Worm (Caenorhabditis elegans) whole organism, L3 larva: ENCODE results near the gene F49E12.7.

Experiments used
- R02D3.7 ChIP-seq: fragments of 150-350 bp; optimal IDR thresholded peaks from 2 replicates; lab custom pipeline; 2014; ENCODE audit warnings: missing biosample characterization, missing genetic modification characterization
- ZK546.5 ChIP-seq: sonication (generic microtip); optimal IDR thresholded peaks from 2 replicates; lab custom pipeline; 2017; ENCODE audit warnings: missing biosample characterization, missing genetic modification characterization
- ama-1 ChIP-seq: fragments of 150-350 bp; optimal IDR thresholded peaks from 2 replicates; lab custom pipeline; 2018
- ceh-82 ChIP-seq: fragments of 150-350 bp; optimal IDR thresholded peaks from 2 replicates; lab custom pipeline; 2014; ENCODE audit warnings: missing biosample characterization, missing genetic modification characterization
- daf-12 ChIP-seq: fragments of 150-350 bp; optimal IDR thresholded peaks from 2 replicates; lab custom pipeline; 2014; ENCODE audit warnings: missing biosample characterization, missing genetic modification reagents, missing genetic modification characterization
- egl-27 ChIP-seq: sonication (generic microtip); optimal IDR thresholded peaks from 4 replicates; lab custom pipeline; 2017; ENCODE audit warnings: missing biosample characterization, missing genetic modification reagents, missing genetic modification characterization
- elt-1 ChIP-seq: fragments of 150-350 bp; optimal IDR thresholded peaks from 2 replicates; lab custom pipeline; 2014; ENCODE audit warnings: missing biosample characterization, missing genetic modification characterization
- elt-2 ChIP-seq: sonication (generic microtip); optimal IDR thresholded peaks from 2 replicates; lab custom pipeline; 2016; ENCODE audit warnings: missing genetic modification reagents, mild to moderate bottlenecking, missing genetic modification characterization, missing compliant biosample characterization
- eor-1 ChIP-seq, 2 experiments: fragments of 150-350 bp; optimal IDR thresholded peaks; 2 replicates each; lab custom pipeline; 2014 to 2018; ENCODE audit warnings: missing biosample characterization in 2 of 2, missing genetic modification characterization in 2 of 2
- fkh-10 ChIP-seq: sonication (generic microtip); optimal IDR thresholded peaks from 2 replicates; lab custom pipeline; 2017; ENCODE audit warnings: missing biosample characterization, missing genetic modification reagents, missing genetic modification characterization
- fos-1 ChIP-seq: fragments of 150-350 bp; optimal IDR thresholded peaks from 2 replicates; lab custom pipeline; 2014; ENCODE audit warnings: missing biosample characterization, missing genetic modification characterization
- hmg-11 ChIP-seq: sonication (generic microtip); optimal IDR thresholded peaks from 2 replicates; lab custom pipeline; 2016; ENCODE audit warnings: missing genetic modification characterization, missing compliant biosample characterization
- jun-1 ChIP-seq: fragments of 150-350 bp; optimal IDR thresholded peaks from 2 replicates; lab custom pipeline; 2014; ENCODE audit warnings: missing biosample characterization, missing genetic modification reagents, missing genetic modification characterization
- lsy-12 ChIP-seq: sonication (generic microtip); optimal IDR thresholded peaks from 2 replicates; lab custom pipeline; 2016; ENCODE audit warnings: mild to moderate bottlenecking, missing genetic modification characterization, missing compliant biosample characterization
- mdl-1 ChIP-seq: fragments of 150-350 bp; optimal IDR thresholded peaks from 2 replicates; lab custom pipeline; 2014; ENCODE audit warnings: missing biosample characterization, missing genetic modification characterization
- mml-1 ChIP-seq: fragments of 150-350 bp; sonication (generic microtip); optimal IDR thresholded peaks from 3 replicates; lab custom pipeline; 2014; ENCODE audit warnings: missing biosample characterization, missing genetic modification characterization
- nfya-1 ChIP-seq: sonication (generic microtip); optimal IDR thresholded peaks from 2 replicates; lab custom pipeline; 2017; ENCODE audit warnings: missing genetic modification characterization, mild to moderate bottlenecking, missing compliant biosample characterization, antibody characterized with exemption, moderate library complexity; ENCODE audit not compliant: insufficient read depth
- nhr-11 ChIP-seq: fragments of 150-350 bp; optimal IDR thresholded peaks from 2 replicates; lab custom pipeline; 2014; ENCODE audit warnings: missing biosample characterization, missing genetic modification characterization
- nhr-25 ChIP-seq: sonication (generic microtip); optimal IDR thresholded peaks from 2 replicates; lab custom pipeline; 2017; ENCODE audit warnings: missing biosample characterization, missing genetic modification characterization
- nhr-43 ChIP-seq: sonication (generic microtip); optimal IDR thresholded peaks from 2 replicates; lab custom pipeline; 2016; ENCODE audit warnings: mild to moderate bottlenecking, missing genetic modification characterization, missing compliant biosample characterization; ENCODE audit not compliant: poor library complexity, severe bottlenecking
- nhr-67 ChIP-seq: fragments of 150-350 bp; optimal IDR thresholded peaks from 2 replicates; lab custom pipeline; 2014; ENCODE audit warnings: missing biosample characterization, missing genetic modification characterization
- pha-4 ChIP-seq: fragments of 150-350 bp; optimal IDR thresholded peaks from 2 replicates; lab custom pipeline; 2014; ENCODE audit warnings: missing biosample characterization, missing genetic modification reagents, missing genetic modification characterization
- pqm-1 ChIP-seq: fragments of 150-350 bp; optimal IDR thresholded peaks from 2 replicates; lab custom pipeline; 2017; ENCODE audit warnings: missing biosample characterization, missing genetic modification characterization, inconsistent platforms
- sea-2 ChIP-seq: fragments of 150-350 bp; sonication (generic microtip); optimal IDR thresholded peaks from 4 replicates; lab custom pipeline; 2014; ENCODE audit warnings: missing biosample characterization, missing genetic modification reagents, missing genetic modification characterization
- skn-1 ChIP-seq: fragments of 150-350 bp; optimal IDR thresholded peaks from 2 replicates; lab custom pipeline; 2014; ENCODE audit warnings: missing biosample characterization, missing genetic modification characterization
- tbx-2 ChIP-seq: sonication (generic microtip); optimal IDR thresholded peaks from 2 replicates; lab custom pipeline; 2016; ENCODE audit warnings: mild to moderate bottlenecking, missing genetic modification characterization, missing compliant biosample characterization
- unc-62 ChIP-seq: fragments of 150-350 bp; sonication (generic microtip); optimal IDR thresholded peaks from 4 replicates; lab custom pipeline; 2014; ENCODE audit warnings: missing biosample characterization, missing genetic modification reagents, missing genetic modification characterization
- zag-1 ChIP-seq: fragments of 150-350 bp; optimal IDR thresholded peaks from 2 replicates; lab custom pipeline; 2014; ENCODE audit warnings: missing biosample characterization, missing genetic modification characterization
- ztf-11 ChIP-seq: fragments of 150-350 bp; optimal IDR thresholded peaks from 2 replicates; lab custom pipeline; 2014; ENCODE audit warnings: missing biosample characterization, missing genetic modification characterization
- ztf-4 ChIP-seq: fragments of 150-350 bp; optimal IDR thresholded peaks from 2 replicates; lab custom pipeline; 2014; ENCODE audit warnings: missing biosample characterization, missing genetic modification characterization

The F49E12.7 gene

DNA sequence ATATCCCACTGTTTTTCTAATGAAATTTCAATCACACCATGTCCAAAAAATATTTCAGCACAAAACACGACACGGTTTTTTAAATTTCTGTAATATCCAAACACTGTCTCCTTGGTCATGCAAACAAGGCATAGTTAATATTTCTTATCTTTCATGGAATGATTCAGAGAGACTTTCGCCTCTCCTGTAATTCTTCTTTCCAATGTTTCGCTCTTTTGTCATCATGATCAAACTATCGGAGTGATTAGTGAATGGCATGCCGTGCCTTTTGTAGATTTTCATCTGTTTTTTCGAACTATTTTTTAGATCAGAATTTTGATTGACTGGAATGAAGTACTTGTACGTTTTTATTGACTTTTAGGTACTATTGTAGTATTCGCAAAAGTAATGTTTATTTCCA is 11.6 kb downstream of the F49E12.7 start:
- TF ChIP-seq sea-2 (GFP tag; lab: Kevin White, UChicago) (no peak), jun-1 (tag; lab: Kevin White, UChicago) (peak; percentile 14), R02D3.7 (no peak), elt-2 (tag; lab: Kevin White, UChicago) (peak; percentile 77), tbx-2 (tag; lab: Kevin White, UChicago) (no peak), mdl-1 (no peak), pqm-1 (tag; lab: Kevin White, UChicago) (peak; percentile 77), lsy-12 (tag; lab: Kevin White, UChicago) (peak; percentile 11), egl-27 (tag; lab: Kevin White, UChicago) (no peak), ceh-82 (tag; lab: Kevin White, UChicago) (no peak), ama-1 (lab: Kevin White, UChicago) (no peak), nhr-11 (tag; lab: Kevin White, UChicago) (no peak), nfya-1 (tag; lab: Kevin White, UChicago) (no peak), ZK546.5 (tag; lab: Kevin White, UChicago) (no peak), pha-4 (tag; lab: Kevin White, UChicago) (no peak), skn-1 (tag; lab: Kevin White, UChicago) (peak; percentile 65)

DNA sequence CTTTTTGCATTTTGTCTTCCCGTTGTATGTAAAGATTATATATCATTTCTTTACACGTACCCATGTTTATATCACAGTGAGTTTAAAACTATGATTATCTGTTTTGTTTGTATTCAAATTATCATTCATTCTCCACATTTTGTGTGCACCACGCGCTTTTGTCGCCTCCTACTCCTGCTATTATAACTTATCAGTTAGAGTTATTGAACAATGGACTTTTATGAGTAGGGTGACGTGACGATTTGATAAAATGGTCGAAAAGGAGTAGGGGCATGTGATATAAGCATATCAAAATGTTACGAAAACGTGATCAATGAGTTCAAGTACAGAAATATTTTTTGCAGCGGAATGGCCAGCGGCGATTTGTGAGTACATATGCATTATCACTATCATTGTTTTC is 13.1 kb downstream of the F49E12.7 start:
- TF ChIP-seq mml-1 (tag; lab: Kevin White, UChicago) = no peak
- TF ChIP-seq R02D3.7 = no peak
- peak; percentile 100 for TF ChIP-seq pqm-1 (tag; lab: Kevin White, UChicago)
- TF ChIP-seq nhr-67 (tag; lab: Kevin White, UChicago) = no peak
- peak; percentile 95 for TF ChIP-seq jun-1 (tag; lab: Kevin White, UChicago)
- TF ChIP-seq elt-2 (tag; lab: Kevin White, UChicago) = peak; percentile 99
- no peak for TF ChIP-seq elt-1
- TF ChIP-seq nfya-1 (tag; lab: Kevin White, UChicago) = peak; percentile 22
- peak; percentile 1 for TF ChIP-seq skn-1 (tag; lab: Kevin White, UChicago)
- TF ChIP-seq lsy-12 (tag; lab: Kevin White, UChicago) = peak; percentile 38
- TF ChIP-seq pha-4 (tag; lab: Kevin White, UChicago) = peak; percentile 80
- TF ChIP-seq ztf-11 = no peak
- no peak for TF ChIP-seq zag-1 (tag; lab: Kevin White, UChicago)

DNA sequence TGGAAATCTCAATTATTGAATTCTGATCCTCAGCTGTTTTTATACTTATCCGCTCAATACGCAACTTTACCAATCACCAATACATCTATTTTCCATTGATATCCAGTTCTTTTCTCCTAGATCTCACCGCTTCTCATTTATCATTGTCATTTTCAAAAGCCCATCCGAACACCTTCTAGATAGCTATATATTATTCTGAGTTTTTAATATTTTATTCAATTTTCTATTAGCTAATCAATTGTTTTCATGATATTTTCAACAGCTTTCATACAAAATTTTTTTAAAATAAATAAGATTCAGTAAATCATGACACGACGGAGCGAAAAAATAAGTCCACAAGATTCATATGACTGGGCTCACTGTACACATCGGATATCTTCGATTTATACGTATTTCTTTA is 14.7 kb downstream of the F49E12.7 start, which contains the start of gene F49E12.12:
Gene F49E12.12 (plus strand): TSS at position 301 of the 400 bp plus-strand sequence.
- TF ChIP-seq ztf-4 = no peak
- TF ChIP-seq fos-1 (tag; lab: Kevin White, UChicago) = no peak
- TF ChIP-seq egl-27 (tag; lab: Kevin White, UChicago) = no peak
- TF ChIP-seq unc-62 (GFP tag; lab: Kevin White, UChicago) = no peak
- TF ChIP-seq nhr-11 (tag; lab: Kevin White, UChicago) = no peak
- no peak for TF ChIP-seq nhr-43
- no peak for TF ChIP-seq hmg-11
- no peak for TF ChIP-seq eor-1 (tag; optimal IDR thresholded peaks at IDR 0.05; lab: Kevin White, UChicago)

DNA sequence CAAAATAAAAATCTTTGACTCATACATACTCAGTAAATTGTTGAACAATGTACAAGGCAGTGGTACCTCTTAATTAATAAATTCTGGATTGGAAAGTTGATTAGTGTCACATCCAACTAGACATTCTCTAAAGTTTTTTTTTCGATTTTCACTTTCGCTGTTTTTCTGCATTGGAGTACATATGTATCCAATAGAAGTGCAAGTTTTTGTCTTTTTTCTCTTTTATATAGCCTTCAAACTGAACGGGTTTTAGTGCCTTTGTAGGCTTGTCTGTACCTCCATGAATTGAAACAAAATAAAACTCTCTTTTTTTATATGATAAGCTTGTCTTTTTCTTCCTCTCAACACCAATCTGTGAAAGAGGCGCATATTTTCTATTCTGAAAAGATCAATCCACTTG is 15.8 kb downstream of the F49E12.7 start:
- TF ChIP-seq sea-2 (GFP tag; lab: Kevin White, UChicago) (no peak), eor-1 (tag; optimal IDR thresholded peaks at IDR 0.05; lab: Kevin White, UChicago) (no peak), nhr-25 (tag; lab: Kevin White, UChicago) (peak; percentile 55), pqm-1 (tag; lab: Kevin White, UChicago) (no peak)

DNA sequence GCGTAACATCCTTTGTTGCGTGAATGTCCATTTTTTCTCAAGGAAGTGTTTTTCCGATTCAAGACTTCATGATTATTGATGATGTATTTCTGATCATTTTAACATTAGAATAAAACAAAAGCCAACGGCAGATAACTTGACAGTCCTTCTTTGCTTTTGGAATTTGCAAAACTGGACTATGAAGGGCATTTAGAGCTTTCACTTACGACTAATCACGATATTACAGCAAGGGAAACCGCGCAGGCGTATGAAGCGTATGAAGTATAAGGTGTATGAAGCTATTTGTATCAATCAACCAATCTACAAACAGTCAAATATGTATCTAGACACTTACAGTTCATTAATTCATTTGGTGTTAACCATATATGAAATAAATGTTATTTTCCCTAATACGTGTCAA is 18.2 kb downstream of the F49E12.7 start:
- TF ChIP-seq nhr-25 (tag; lab: Kevin White, UChicago) = peak; percentile 21
- TF ChIP-seq daf-12 (tag; lab: Kevin White, UChicago) = no peak

DNA sequence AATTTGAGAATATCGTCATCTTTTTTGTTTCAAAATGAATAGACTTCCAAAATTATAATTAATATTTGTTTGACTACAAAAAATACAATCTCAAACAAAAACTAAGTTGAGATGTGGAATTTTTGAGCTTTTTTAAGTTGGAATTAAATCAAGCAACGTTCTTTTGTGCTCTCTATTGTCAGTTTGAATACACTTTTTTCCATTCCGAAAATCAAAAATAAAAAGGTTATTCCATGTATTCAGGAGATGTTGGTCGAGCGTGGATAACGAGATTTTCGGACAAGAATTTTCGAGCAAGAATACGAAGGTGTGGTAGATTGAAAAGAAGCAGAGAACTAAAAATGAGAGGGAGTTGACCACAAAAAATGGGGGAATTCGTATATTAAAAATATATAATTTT is 25.7 kb downstream of the F49E12.7 start:
- peak; percentile 89 for TF ChIP-seq fkh-10 (GFP tag; lab: Kevin White, UChicago)
- no peak for TF ChIP-seq pqm-1 (tag; lab: Kevin White, UChicago)
